Fruit fly (Drosophila melanogaster) whole organism, prepupa: ENCODE results near the gene Flo2.
A peak's percentile ranks its signal among the peaks of the same experiment; 100 is the strongest.

Experiments
- Blimp-1 ChIP-seq: fragments of 200-800 bp; sonication (Bioruptor generic); optimal IDR thresholded peaks from 3 replicates; lab custom pipeline; 2017; ENCODE audit warnings: missing biosample characterization, missing genetic modification characterization, mild to moderate bottlenecking, moderate library complexity, missing genetic modification reagents
- CG10631 ChIP-seq: fragments of 200-800 bp; sonication (Bioruptor generic); optimal IDR thresholded peaks from 2 replicates; lab custom pipeline; 2016; ENCODE audit warnings: missing biosample characterization, missing genetic modification characterization
- CG11294 ChIP-seq: fragments of 200-800 bp; sonication (Bioruptor generic); IDR thresholded peaks from 2 replicates; pipeline ENCODE4 v1.3.6; 2022; ENCODE audit warnings: missing biosample characterization, missing genetic modification characterization
- CG11762 ChIP-seq: fragments of 200-800 bp; sonication (Bioruptor generic); optimal IDR thresholded peaks from 3 replicates; lab custom pipeline; 2016; ENCODE audit warnings: missing biosample characterization, missing genetic modification characterization; ENCODE audit not compliant: insufficient read depth
- CG1621 ChIP-seq: fragments of 200-800 bp; sonication (Bioruptor generic); optimal IDR thresholded peaks from 3 replicates; lab custom pipeline; 2018; ENCODE audit warnings: missing biosample characterization, mild to moderate bottlenecking, missing genetic modification characterization
- CG16779 ChIP-seq: fragments of 200-800 bp; sonication (Bioruptor generic); optimal IDR thresholded peaks from 3 replicates; lab custom pipeline; 2017; ENCODE audit warnings: missing biosample characterization, mild to moderate bottlenecking, missing genetic modification characterization
- CG3032 ChIP-seq: fragments of 200-800 bp; optimal IDR thresholded peaks from 2 replicates; lab custom pipeline; 2019; ENCODE audit warnings: missing biosample characterization, mild to moderate bottlenecking, missing genetic modification characterization, moderate library complexity
- CG31627 ChIP-seq: fragments of 200-800 bp; sonication (Bioruptor generic); optimal IDR thresholded peaks from 3 replicates; lab custom pipeline; 2016; ENCODE audit warnings: missing biosample characterization, missing genetic modification characterization
- CG32006 ChIP-seq: fragments of 200-800 bp; sonication (Bioruptor generic); optimal IDR thresholded peaks from 3 replicates; lab custom pipeline; 2017; ENCODE audit warnings: missing biosample characterization, mild to moderate bottlenecking, missing genetic modification characterization
- CG34406 ChIP-seq: fragments of 200-800 bp; sonication (Bioruptor generic); optimal IDR thresholded peaks from 3 replicates; lab custom pipeline; 2016; ENCODE audit warnings: missing biosample characterization, missing genetic modification characterization
- CG3919 ChIP-seq: fragments of 200-800 bp; sonication (Bioruptor generic); optimal IDR thresholded peaks from 3 replicates; lab custom pipeline; 2016; ENCODE audit warnings: missing biosample characterization, missing genetic modification characterization
- CG4318 ChIP-seq: fragments of 200-800 bp; sonication (Bioruptor generic); optimal IDR thresholded peaks from 3 replicates; lab custom pipeline; 2017; ENCODE audit warnings: missing biosample characterization, mild to moderate bottlenecking, missing genetic modification characterization
- CG6276 ChIP-seq: fragments of 200-800 bp; sonication (Bioruptor generic); optimal IDR thresholded peaks from 2 replicates; lab custom pipeline; 2017; ENCODE audit warnings: missing biosample characterization, mild to moderate bottlenecking, missing genetic modification characterization
- CG6792 ChIP-seq: fragments of 200-800 bp; sonication (Bioruptor generic); optimal IDR thresholded peaks from 3 replicates; lab custom pipeline; 2016; ENCODE audit warnings: missing biosample characterization, missing genetic modification characterization
- CG6808 ChIP-seq: fragments of 200-800 bp; sonication (Bioruptor generic); optimal IDR thresholded peaks from 3 replicates; lab custom pipeline; 2017; ENCODE audit warnings: missing biosample characterization, missing genetic modification characterization, mild to moderate bottlenecking, moderate library complexity, missing genetic modification reagents
- CG6854 ChIP-seq: fragments of 200-800 bp; sonication (Bioruptor generic); optimal IDR thresholded peaks from 2 replicates; lab custom pipeline; 2017; ENCODE audit warnings: missing biosample characterization, mild to moderate bottlenecking, missing genetic modification characterization
- CG7368 ChIP-seq: fragments of 200-800 bp; sonication (Bioruptor generic); optimal IDR thresholded peaks from 3 replicates; lab custom pipeline; 2016; ENCODE audit warnings: missing biosample characterization, missing genetic modification characterization
- CG8119 ChIP-seq: fragments of 200-800 bp; sonication (Bioruptor generic); IDR thresholded peaks from 3 replicates; pipeline ENCODE4 v1.3.6; 2022; ENCODE audit warnings: missing biosample characterization, missing genetic modification characterization
- CG8319 ChIP-seq: fragments of 200-800 bp; sonication (Bioruptor generic); optimal IDR thresholded peaks from 3 replicates; lab custom pipeline; 2016; ENCODE audit warnings: missing biosample characterization, missing genetic modification characterization
- Eip75B ChIP-seq: fragments of 200-800 bp; sonication (Bioruptor generic); optimal IDR thresholded peaks from 3 replicates; lab custom pipeline; 2016; ENCODE audit warnings: missing biosample characterization, missing genetic modification characterization
- Eip78C ChIP-seq: fragments of 200-800 bp; sonication (Bioruptor generic); peaks from one replicate; lab custom pipeline; 2016; ENCODE audit warnings: missing biosample characterization, missing genetic modification characterization
- Ets21C ChIP-seq: fragments of 200-800 bp; sonication (Bioruptor generic); optimal IDR thresholded peaks from 3 replicates; lab custom pipeline; 2016; ENCODE audit warnings: missing biosample characterization, missing genetic modification characterization
- Gug ChIP-seq: fragments of 200-800 bp; sonication (Bioruptor generic); IDR thresholded peaks from 2 replicates; pipeline ENCODE4 v1.3.6; 2022; ENCODE audit warnings: missing biosample characterization, missing genetic modification characterization
- Hr38 ChIP-seq: sonication (Bioruptor generic); optimal IDR thresholded peaks from 2 replicates; lab custom pipeline; 2016; ENCODE audit warnings: missing biosample characterization, missing genetic modification characterization
- Hr39 ChIP-seq: fragments of 200-800 bp; sonication (Bioruptor generic); optimal IDR thresholded peaks from 2 replicates; lab custom pipeline; 2016; ENCODE audit warnings: missing biosample characterization, missing genetic modification characterization
- Hr4 ChIP-seq: fragments of 200-800 bp; sonication (Bioruptor generic); optimal IDR thresholded peaks from 3 replicates; lab custom pipeline; 2016; ENCODE audit warnings: missing biosample characterization, missing genetic modification characterization
- Met ChIP-seq: fragments of 200-800 bp; sonication (Bioruptor generic); optimal IDR thresholded peaks from 3 replicates; lab custom pipeline; 2016; ENCODE audit warnings: missing biosample characterization, missing genetic modification characterization
- OdsH ChIP-seq: fragments of 200-800 bp; sonication (Bioruptor generic); optimal IDR thresholded peaks from 3 replicates; lab custom pipeline; 2016; ENCODE audit warnings: missing biosample characterization, missing genetic modification characterization
- Smox ChIP-seq: fragments of 200-800 bp; sonication (Bioruptor generic); optimal IDR thresholded peaks from 3 replicates; lab custom pipeline; 2016; ENCODE audit warnings: missing biosample characterization, missing genetic modification characterization
- Sox102F ChIP-seq: fragments of 200-800 bp; sonication (Bioruptor generic); optimal IDR thresholded peaks from 2 replicates; lab custom pipeline; 2016; ENCODE audit warnings: missing biosample characterization, mild to moderate bottlenecking, missing genetic modification characterization
- achi ChIP-seq: fragments of 200-800 bp; sonication (Bioruptor generic); optimal IDR thresholded peaks from 3 replicates; lab custom pipeline; 2016; ENCODE audit warnings: missing biosample characterization, missing genetic modification characterization
- acj6 ChIP-seq: fragments of 200-800 bp; sonication (Bioruptor generic); optimal IDR thresholded peaks from 3 replicates; lab custom pipeline; 2016; ENCODE audit warnings: missing biosample characterization, missing genetic modification characterization
- cyc ChIP-seq: fragments of 200-800 bp; sonication (Bioruptor generic); optimal IDR thresholded peaks from 3 replicates; lab custom pipeline; 2016; ENCODE audit warnings: missing biosample characterization, missing genetic modification characterization
- dac ChIP-seq: fragments of 200-800 bp; sonication (Bioruptor generic); optimal IDR thresholded peaks from 2 replicates; lab custom pipeline; 2017; ENCODE audit warnings: missing biosample characterization, mild to moderate bottlenecking, missing genetic modification characterization
- dsx ChIP-seq: fragments of 200-800 bp; optimal IDR thresholded peaks from 3 replicates; lab custom pipeline; 2019; ENCODE audit warnings: missing biosample characterization, mild to moderate bottlenecking, missing genetic modification characterization, moderate library complexity; ENCODE audit not compliant: poor library complexity, severe bottlenecking
- fd59A ChIP-seq: fragments of 200-800 bp; sonication (Bioruptor generic); optimal IDR thresholded peaks from 2 replicates; lab custom pipeline; 2017; ENCODE audit warnings: missing biosample characterization, mild to moderate bottlenecking, missing genetic modification characterization, missing genetic modification reagents
- fd85E ChIP-seq: fragments of 200-800 bp; sonication (Bioruptor generic); optimal IDR thresholded peaks from 3 replicates; lab custom pipeline; 2016; ENCODE audit warnings: missing biosample characterization, missing genetic modification characterization
- fkh ChIP-seq: fragments of 200-800 bp; sonication (Bioruptor generic); optimal IDR thresholded peaks from 3 replicates; lab custom pipeline; 2017; ENCODE audit warnings: missing biosample characterization, mild to moderate bottlenecking, missing genetic modification characterization, moderate library complexity
- net ChIP-seq: fragments of 200-800 bp; sonication (Bioruptor generic); optimal IDR thresholded peaks from 3 replicates; lab custom pipeline; 2016; ENCODE audit warnings: missing biosample characterization, missing genetic modification characterization
- pdm3 ChIP-seq: fragments of 200-800 bp; sonication (Bioruptor generic); optimal IDR thresholded peaks from 3 replicates; lab custom pipeline; 2016; ENCODE audit warnings: missing biosample characterization, missing genetic modification characterization
- spab ChIP-seq: fragments of 200-800 bp; sonication (Bioruptor generic); optimal IDR thresholded peaks from 2 replicates; lab custom pipeline; 2017; ENCODE audit warnings: missing biosample characterization, mild to moderate bottlenecking, missing genetic modification characterization, missing genetic modification reagents
- svp ChIP-seq: fragments of 200-800 bp; sonication (Bioruptor generic); peaks from one replicate; lab custom pipeline; 2016; ENCODE audit warnings: missing biosample characterization, missing genetic modification characterization
- topi ChIP-seq: fragments of 200-800 bp; sonication (Bioruptor generic); optimal IDR thresholded peaks from 3 replicates; lab custom pipeline; 2016; ENCODE audit warnings: missing biosample characterization, missing genetic modification characterization
- vri ChIP-seq: fragments of 200-800 bp; sonication (Bioruptor generic); optimal IDR thresholded peaks from 3 replicates; lab custom pipeline; 2016; ENCODE audit warnings: missing biosample characterization, mild to moderate bottlenecking, missing genetic modification characterization

Flo2 gene

dm6 chrX:14882536-14883118 is 43.5 kb downstream of the Flo2 start, which contains the start of the genes CG45064 and CG45065 (continued):
- peak; percentile 89 for TF ChIP-seq Hr39 (GFP tag; lab: Kevin White, UChicago)
- TF ChIP-seq Hr38: peak; percentile 41
- peak; percentile 90 for TF ChIP-seq Eip75B (GFP tag; lab: Kevin White, UChicago)
- TF ChIP-seq fd85E (GFP tag; lab: Kevin White, UChicago): peak; percentile 64
- peak; percentile 91 for TF ChIP-seq pdm3 (GFP tag; lab: Kevin White, UChicago)
- peak; percentile 90 for TF ChIP-seq CG34406
- TF ChIP-seq CG3919 (GFP tag; lab: Kevin White, UChicago): peak; percentile 89
- peak; percentile 89 for TF ChIP-seq OdsH (GFP tag; lab: Kevin White, UChicago)
- TF ChIP-seq CG11294: peak; percentile 62; the same call in 1 of the 2 replicates
- peak; percentile 83 for TF ChIP-seq Gug
- peak; percentile 98 for TF ChIP-seq Blimp-1 (GFP tag; lab: Kevin White, UChicago)
- TF ChIP-seq topi (GFP tag; lab: Kevin White, UChicago): peak; percentile 85
- no peak for TF ChIP-seq CG1621 (tag; lab: Kevin White, UChicago)
- TF ChIP-seq Smox: peak; percentile 81
- peak; percentile 86 for TF ChIP-seq CG8319 (GFP tag; lab: Kevin White, UChicago)
- TF ChIP-seq CG10631 (GFP tag; lab: Kevin White, UChicago): peak; percentile 84
- TF ChIP-seq CG3032 (tag; lab: Kevin White, UChicago): peak; percentile 64
- peak; percentile 89 for TF ChIP-seq Met
- peak; percentile 90 for TF ChIP-seq CG6276
- peak; percentile 76 for TF ChIP-seq Ets21C (GFP tag; lab: Kevin White, UChicago)
- TF ChIP-seq CG31627 (GFP tag; lab: Kevin White, UChicago): peak; percentile 88
- TF ChIP-seq fkh (GFP tag; lab: Kevin White, UChicago): peak; percentile 8
- TF ChIP-seq CG16779 (tag; lab: Kevin White, UChicago): peak; percentile 52
- peak; percentile 67 for TF ChIP-seq svp (GFP tag; lab: Kevin White, UChicago)
- TF ChIP-seq fd59A: peak; percentile 21
- TF ChIP-seq, all 60 proteins: peak for 57

- no peak for TF ChIP-seq achi (GFP tag; lab: Kevin White, UChicago)
- TF ChIP-seq Eip78C (GFP tag; lab: Kevin White, UChicago): peak; percentile 65
- TF ChIP-seq vri: no peak
- TF ChIP-seq CG34406: peak; percentile 4
- 0 out of 3 replicates have a peak, but pooled peaks have one; percentile 30 for TF ChIP-seq CG8119 (GFP tag; lab: Robert Waterston, UW)
- peak; percentile 67 for TF ChIP-seq CG32006 (GFP tag; lab: Kevin White, UChicago)
- peak; percentile 46 for TF ChIP-seq Hr4
- TF ChIP-seq topi (GFP tag; lab: Kevin White, UChicago): no peak
- no peak for TF ChIP-seq CG6854 (GFP tag; lab: Kevin White, UChicago)
- TF ChIP-seq dac: peak; percentile 1
- TF ChIP-seq acj6 (GFP tag; lab: Kevin White, UChicago): no peak
- TF ChIP-seq OdsH (GFP tag; lab: Kevin White, UChicago): peak; percentile 16
- no peak for TF ChIP-seq CG16779 (tag; lab: Kevin White, UChicago)
- peak; percentile 21 for TF ChIP-seq CG4318 (GFP tag; lab: Kevin White, UChicago)
These were observed 44.8 kb downstream of the Flo2 start for dm6 chrX:14883993-14884392.

DNA sequence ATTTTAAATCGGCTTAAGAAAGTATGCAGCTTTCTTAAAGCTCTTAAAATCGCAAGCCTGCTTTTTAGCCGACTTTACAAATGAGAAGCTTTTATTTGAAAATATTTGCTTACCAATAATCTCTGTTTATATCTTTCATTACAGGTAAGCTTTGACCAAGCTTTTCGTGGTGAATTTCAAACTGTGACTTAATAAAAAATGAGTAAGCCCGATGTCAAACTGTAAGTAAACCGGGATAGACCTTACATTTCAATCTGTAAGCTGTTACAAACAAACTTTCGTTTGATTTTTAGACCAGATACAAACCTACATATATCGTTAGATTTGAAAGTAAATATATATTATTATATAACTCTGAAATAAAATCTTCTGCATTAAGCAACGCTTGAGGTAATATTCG is 46.4 kb downstream of the Flo2 start:
- TF ChIP-seq Sox102F (GFP tag; lab: Kevin White, UChicago) (no peak), fkh (GFP tag; lab: Kevin White, UChicago) (peak; percentile 25)

dm6 chrX:14892303-14892702 is 53.1 kb downstream of the Flo2 start:
- TF ChIP-seq cyc: peak; percentile 31
- TF ChIP-seq dsx (GFP tag; lab: Kevin White, UChicago): no peak
- peak; percentile 62 for TF ChIP-seq CG8119 (GFP tag; lab: Robert Waterston, UW)
- TF ChIP-seq spab: no peak
- peak; percentile 30 for TF ChIP-seq CG6276
- no peak for TF ChIP-seq CG6854 (GFP tag; lab: Kevin White, UChicago)
- no peak for TF ChIP-seq CG1621 (tag; lab: Kevin White, UChicago)
- TF ChIP-seq CG16779 (tag; lab: Kevin White, UChicago): no peak
- no peak for TF ChIP-seq CG11762
- TF ChIP-seq CG32006 (GFP tag; lab: Kevin White, UChicago): peak; percentile 47
- TF ChIP-seq CG6808: no peak
- peak; percentile 42 for TF ChIP-seq Hr39 (GFP tag; lab: Kevin White, UChicago)
- no peak for TF ChIP-seq CG7368 (GFP tag; lab: Kevin White, UChicago)
- TF ChIP-seq CG3032 (tag; lab: Kevin White, UChicago): no peak
- peak; percentile 30 for TF ChIP-seq CG3919 (GFP tag; lab: Kevin White, UChicago)
- peak; percentile 26 for TF ChIP-seq CG6792 (GFP tag; lab: Kevin White, UChicago)
- no peak for TF ChIP-seq net (GFP tag; lab: Kevin White, UChicago)
- TF ChIP-seq Hr4: peak; percentile 1
- peak; percentile 22 for TF ChIP-seq CG34406
- TF ChIP-seq Ets21C (GFP tag; lab: Kevin White, UChicago): peak; percentile 18
- no peak for TF ChIP-seq Met
